Fruit fly (Drosophila melanogaster) whole organism, embryonic: ENCODE data around the gene capu.
A peak's percentile ranks its signal among the peaks of the same experiment; 100 is the strongest.

Experiments used
- Atf-2 ChIP-seq: fragments of 200-800 bp; sonication (Bioruptor generic); optimal IDR thresholded peaks from 2 replicates; lab custom pipeline; 2016; ENCODE audit warnings: missing biosample characterization, missing genetic modification characterization
- BtbVII ChIP-seq: fragments of 200-800 bp; sonication (Bioruptor generic); optimal IDR thresholded peaks from 3 replicates; lab custom pipeline; 2017; ENCODE audit warnings: missing biosample characterization, mild to moderate bottlenecking, missing genetic modification characterization
- CG13123 ChIP-seq: fragments of 200-800 bp; sonication (Bioruptor generic); optimal IDR thresholded peaks from 2 replicates; lab custom pipeline; 2016; ENCODE audit warnings: missing biosample characterization, missing genetic modification characterization
- CG14667 ChIP-seq: fragments of 200-800 bp; sonication (Bioruptor generic); IDR thresholded peaks from 2 replicates; pipeline ENCODE4 v1.3.6; 2022; ENCODE audit warnings: missing biosample characterization, missing genetic modification characterization
- CG15269 ChIP-seq: fragments of 200-800 bp; sonication (Bioruptor generic); optimal IDR thresholded peaks from 2 replicates; lab custom pipeline; 2018; ENCODE audit warnings: missing biosample characterization, mild to moderate bottlenecking, missing genetic modification characterization, moderate library complexity
- CG15479 ChIP-seq: fragments of 200-800 bp; sonication (Bioruptor generic); optimal IDR thresholded peaks from 3 replicates; lab custom pipeline; 2019; ENCODE audit warnings: missing biosample characterization, mild to moderate bottlenecking, missing genetic modification characterization, moderate library complexity
- CG17359 ChIP-seq: fragments of 200-800 bp; sonication (Bioruptor generic); optimal IDR thresholded peaks from 3 replicates; lab custom pipeline; 2018; ENCODE audit warnings: missing biosample characterization, mild to moderate bottlenecking, missing genetic modification characterization, moderate library complexity
- CG17361 ChIP-seq: fragments of 200-800 bp; sonication (Bioruptor generic); IDR thresholded peaks from 3 replicates; pipeline ENCODE4 v1.3.6; 2022; ENCODE audit warnings: missing biosample characterization, missing genetic modification characterization
- CG17385 ChIP-seq: fragments of 200-800 bp; sonication (Bioruptor generic); optimal IDR thresholded peaks from 3 replicates; lab custom pipeline; 2018; ENCODE audit warnings: missing biosample characterization, mild to moderate bottlenecking, missing genetic modification characterization
- CG1832 ChIP-seq: fragments of 200-800 bp; sonication (Bioruptor generic); optimal IDR thresholded peaks from 2 replicates; lab custom pipeline; 2017; ENCODE audit warnings: missing biosample characterization, mild to moderate bottlenecking, missing genetic modification characterization, inconsistent platforms
- CG2199 ChIP-seq: fragments of 200-800 bp; sonication (Bioruptor generic); IDR thresholded peaks from 3 replicates; pipeline ENCODE4 v1.3.6; 2022; ENCODE audit warnings: missing biosample characterization, missing genetic modification characterization
- CG2712 ChIP-seq: fragments of 200-800 bp; optimal IDR thresholded peaks from 3 replicates; lab custom pipeline; 2019; ENCODE audit warnings: missing biosample characterization, mild to moderate bottlenecking, missing genetic modification characterization, moderate library complexity
- CG33557 ChIP-seq: fragments of 200-800 bp; sonication (Bioruptor generic); optimal IDR thresholded peaks from 2 replicates; lab custom pipeline; 2019; ENCODE audit warnings: missing biosample characterization, mild to moderate bottlenecking, missing genetic modification characterization, moderate library complexity
- CG3838 ChIP-seq: fragments of 200-800 bp; sonication (Bioruptor generic); optimal IDR thresholded peaks from 3 replicates; lab custom pipeline; 2016; ENCODE audit warnings: missing biosample characterization, missing genetic modification characterization
- CG6175 ChIP-seq: fragments of 200-800 bp; sonication (Bioruptor generic); IDR thresholded peaks from 3 replicates; pipeline ENCODE4 v1.3.6; 2022; ENCODE audit warnings: missing biosample characterization, missing genetic modification characterization
- CG6654 ChIP-seq: fragments of 200-800 bp; sonication (Bioruptor generic); optimal IDR thresholded peaks from 2 replicates; lab custom pipeline; 2017; ENCODE audit warnings: missing biosample characterization, mild to moderate bottlenecking, missing genetic modification characterization
- CG8290 ChIP-seq, 3 experiments: fragments of 200-800 bp; sonication (Bioruptor generic); optimal IDR thresholded peaks; 2 replicates each; lab custom pipeline; 2016 to 2019; ENCODE audit warnings: missing biosample characterization in 3 of 3, missing genetic modification characterization in 3 of 3, mild to moderate bottlenecking in 2 of 3, moderate library complexity in 1 of 3
- CG8388 ChIP-seq: fragments of 200-800 bp; sonication (Bioruptor generic); optimal IDR thresholded peaks from 2 replicates; lab custom pipeline; 2019; ENCODE audit warnings: missing biosample characterization, mild to moderate bottlenecking, missing genetic modification characterization, moderate library complexity
- CHES-1-like ChIP-seq: fragments of 200-800 bp; sonication (Bioruptor generic); optimal IDR thresholded peaks from 2 replicates; lab custom pipeline; 2016; ENCODE audit warnings: missing biosample characterization, missing genetic modification characterization
- Dbx ChIP-seq: fragments of 200-800 bp; sonication (Bioruptor generic); IDR thresholded peaks from 3 replicates; pipeline ENCODE4 v1.3.6; 2022; ENCODE audit warnings: missing biosample characterization, missing genetic modification characterization
- Dip3 ChIP-seq: fragments of 200-800 bp; sonication (Bioruptor generic); optimal IDR thresholded peaks from 3 replicates; lab custom pipeline; 2016; ENCODE audit warnings: missing biosample characterization, missing genetic modification characterization
- Fer3 ChIP-seq: fragments of 200-800 bp; sonication (Bioruptor generic); optimal IDR thresholded peaks from 2 replicates; lab custom pipeline; 2018; ENCODE audit warnings: missing biosample characterization, mild to moderate bottlenecking, missing genetic modification characterization, moderate library complexity
- Hsf ChIP-seq: fragments of 200-800 bp; sonication (Bioruptor generic); optimal IDR thresholded peaks from 3 replicates; lab custom pipeline; 2016; ENCODE audit warnings: missing biosample characterization, missing genetic modification characterization
- Lpt ChIP-seq: fragments of >200 bp; optimal IDR thresholded peaks from 2 replicates; lab custom pipeline; 2018; ENCODE audit warnings: missing biosample characterization, missing genetic modification characterization
- Sin3A ChIP-seq: fragments of >200 bp; optimal IDR thresholded peaks from 2 replicates; lab custom pipeline; 2018
- Sox100B ChIP-seq: fragments of 200-800 bp; sonication (Bioruptor generic); optimal IDR thresholded peaks from 3 replicates; lab custom pipeline; 2018; ENCODE audit warnings: missing biosample characterization, mild to moderate bottlenecking, missing genetic modification characterization
- Sry-δ ChIP-seq: fragments of 200-800 bp; sonication (Bioruptor generic); optimal IDR thresholded peaks from 2 replicates; lab custom pipeline; 2016; ENCODE audit warnings: missing biosample characterization, missing genetic modification characterization
- ac ChIP-seq: fragments of 200-800 bp; sonication (Bioruptor generic); optimal IDR thresholded peaks from 3 replicates; lab custom pipeline; 2017; ENCODE audit warnings: missing biosample characterization, mild to moderate bottlenecking, missing genetic modification characterization
- ato ChIP-seq: fragments of 200-800 bp; sonication (Bioruptor generic); IDR thresholded peaks from 2 replicates; pipeline ENCODE4 v1.3.6; 2022; ENCODE audit warnings: missing biosample characterization, missing genetic modification characterization; ENCODE audit not compliant: partially characterized antibody
- bcd ChIP-seq: fragments of 200-800 bp; sonication (Bioruptor generic); optimal IDR thresholded peaks from 2 replicates; lab custom pipeline; 2017; ENCODE audit warnings: missing biosample characterization, mild to moderate bottlenecking, missing genetic modification characterization
- bigmax ChIP-seq: fragments of 200-800 bp; sonication (Bioruptor generic); optimal IDR thresholded peaks from 2 replicates; lab custom pipeline; 2018; ENCODE audit warnings: missing biosample characterization, mild to moderate bottlenecking, missing genetic modification characterization
- chm ChIP-seq: fragments of 200-800 bp; sonication (Bioruptor generic); IDR thresholded peaks from 2 replicates; pipeline ENCODE4 v1.3.6; 2022; ENCODE audit warnings: missing biosample characterization, missing genetic modification characterization
- fd64A ChIP-seq: fragments of 200-800 bp; sonication (Bioruptor generic); optimal IDR thresholded peaks from 3 replicates; lab custom pipeline; 2018; ENCODE audit warnings: missing biosample characterization, mild to moderate bottlenecking, missing genetic modification characterization
- gcm2 ChIP-seq: fragments of 200-800 bp; sonication (Bioruptor generic); optimal IDR thresholded peaks from 2 replicates; lab custom pipeline; 2016; ENCODE audit warnings: missing biosample characterization, missing genetic modification characterization
- gro ChIP-seq: fragments of 200-800 bp; sonication (Bioruptor generic); optimal IDR thresholded peaks from 2 replicates; lab custom pipeline; 2016; ENCODE audit warnings: missing biosample characterization, missing genetic modification characterization
- gsb ChIP-seq: fragments of 200-800 bp; sonication (Bioruptor generic); IDR thresholded peaks from 2 replicates; pipeline ENCODE4 v1.3.6; 2022; ENCODE audit warnings: missing biosample characterization, missing genetic modification characterization
- her ChIP-seq: fragments of 200-800 bp; sonication (Bioruptor generic); optimal IDR thresholded peaks from 2 replicates; lab custom pipeline; 2016; ENCODE audit warnings: missing biosample characterization, missing genetic modification characterization
- jumu ChIP-seq: fragments of 200-800 bp; sonication (Bioruptor generic); optimal IDR thresholded peaks from 3 replicates; lab custom pipeline; 2016; ENCODE audit warnings: missing biosample characterization, missing genetic modification characterization
- kah ChIP-seq: fragments of 200-800 bp; sonication (Bioruptor generic); optimal IDR thresholded peaks from 2 replicates; lab custom pipeline; 2018; ENCODE audit warnings: missing biosample characterization, mild to moderate bottlenecking, missing genetic modification characterization
- kay ChIP-seq: fragments of 200-800 bp; sonication (Bioruptor generic); optimal IDR thresholded peaks from 2 replicates; lab custom pipeline; 2016; ENCODE audit warnings: missing biosample characterization, missing genetic modification characterization
- ken ChIP-seq: fragments of 200-800 bp; sonication (Bioruptor generic); IDR thresholded peaks from 3 replicates; pipeline ENCODE4 v1.3.6; 2022; ENCODE audit warnings: missing biosample characterization, missing genetic modification characterization
- knrl ChIP-seq: fragments of 200-800 bp; sonication (Bioruptor generic); IDR thresholded peaks from 3 replicates; pipeline ENCODE4 v1.3.6; 2022; ENCODE audit warnings: missing biosample characterization, missing genetic modification characterization; ENCODE audit not compliant: partially characterized antibody
- luna ChIP-seq: fragments of 200-800 bp; sonication (Bioruptor generic); optimal IDR thresholded peaks from 2 replicates; lab custom pipeline; 2016; ENCODE audit warnings: missing biosample characterization, missing genetic modification characterization
- oc ChIP-seq: fragments of 200-800 bp; sonication (Bioruptor generic); optimal IDR thresholded peaks from 2 replicates; lab custom pipeline; 2018; ENCODE audit warnings: missing biosample characterization, mild to moderate bottlenecking, missing genetic modification characterization, moderate library complexity
- psq ChIP-seq: fragments of 200-800 bp; sonication (Bioruptor generic); optimal IDR thresholded peaks from 2 replicates; lab custom pipeline; 2017; ENCODE audit warnings: missing biosample characterization, missing genetic modification characterization
- rib ChIP-seq: fragments of 200-800 bp; sonication (Bioruptor generic); IDR thresholded peaks from 2 replicates; pipeline ENCODE4 v1.3.6; 2022; ENCODE audit warnings: missing biosample characterization, missing genetic modification characterization
- run ChIP-seq: fragments of 200-800 bp; sonication (Bioruptor generic); optimal IDR thresholded peaks from 3 replicates; lab custom pipeline; 2018; ENCODE audit warnings: missing biosample characterization, mild to moderate bottlenecking, missing genetic modification characterization
- sens-2 ChIP-seq: fragments of 200-800 bp; sonication (Bioruptor generic); IDR thresholded peaks from 2 replicates; pipeline ENCODE4 v1.3.6; 2022; ENCODE audit warnings: missing biosample characterization, missing genetic modification characterization
- sima ChIP-seq: fragments of 200-800 bp; sonication (Bioruptor generic); optimal IDR thresholded peaks from 2 replicates; lab custom pipeline; 2016; ENCODE audit warnings: missing biosample characterization, missing genetic modification characterization
- sna ChIP-seq: fragments of 200-800 bp; sonication (Bioruptor generic); IDR thresholded peaks from 2 replicates; pipeline ENCODE4 v1.3.6; 2022; ENCODE audit warnings: missing biosample characterization, missing genetic modification characterization; ENCODE audit not compliant: partially characterized antibody
- tgo ChIP-seq: fragments of 200-800 bp; sonication (Bioruptor generic); IDR thresholded peaks from 3 replicates; pipeline ENCODE4 v1.3.6; 2022; ENCODE audit warnings: missing biosample characterization, missing genetic modification characterization
- unc-4 ChIP-seq: fragments of 200-800 bp; sonication (Bioruptor generic); IDR thresholded peaks from 2 replicates; pipeline ENCODE4 v1.3.6; 2022; ENCODE audit warnings: missing biosample characterization, missing genetic modification characterization; ENCODE audit not compliant: partially characterized antibody

Gene capu

DNA sequence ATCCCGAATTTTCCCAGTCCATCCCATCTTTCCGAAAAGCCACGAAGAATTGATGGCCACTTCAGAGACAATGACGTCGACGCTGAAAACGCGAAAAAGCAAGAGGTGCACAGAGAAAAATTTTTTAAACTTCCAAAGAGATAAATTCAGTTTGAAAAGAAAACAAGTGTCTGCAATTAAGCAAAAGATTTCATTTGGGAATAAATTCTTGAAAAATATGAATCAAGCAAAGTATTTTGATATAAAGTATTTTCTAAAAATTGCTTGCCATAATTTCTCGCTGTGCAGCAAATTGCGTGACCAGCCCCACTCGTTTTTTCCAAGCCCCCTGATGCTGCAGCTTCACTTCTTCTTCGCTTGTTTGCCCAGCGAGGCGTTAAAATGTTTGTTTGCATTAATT is 20.5 kb downstream of the capu start (continued):
- TF ChIP-seq CG8388 (GFP tag; lab: Kevin White, UChicago) = peak; percentile 35
- no peak for TF ChIP-seq CHES-1-like (GFP tag; lab: Kevin White, UChicago)
- TF ChIP-seq CG15269 (tag; lab: Kevin White, UChicago) = peak; percentile 38
- no peak for TF ChIP-seq jumu
- TF ChIP-seq Sin3A (lab: Kevin White, UChicago) = no peak
- TF ChIP-seq chm (GFP tag; lab: Robert Waterston, UW) = peak; percentile 30; the same call in 1 of the 2 replicates
- TF ChIP-seq sna (GFP tag; lab: Robert Waterston, UW) = no peak
- TF ChIP-seq Fer3 (tag; lab: Kevin White, UChicago) = peak; percentile 34
- TF ChIP-seq Atf-2 (GFP tag; lab: Kevin White, UChicago) = no peak
- TF ChIP-seq fd64A (GFP tag; lab: Kevin White, UChicago) = no peak
- no peak for TF ChIP-seq run (tag; lab: Kevin White, UChicago)
- no peak for TF ChIP-seq Dip3 (GFP tag; lab: Kevin White, UChicago)
- TF ChIP-seq CG6654 (GFP tag; lab: Kevin White, UChicago) = no peak
- no peak for TF ChIP-seq knrl (GFP tag; lab: Robert Waterston, UW)
- TF ChIP-seq CG3838 = no peak
- TF ChIP-seq CG2712 (tag; lab: Kevin White, UChicago) = peak; percentile 26
- TF ChIP-seq CG17359 (tag; lab: Kevin White, UChicago) = peak; percentile 41
- no peak for TF ChIP-seq gro (GFP tag; lab: Kevin White, UChicago)
- TF ChIP-seq bigmax (GFP tag; lab: Kevin White, UChicago) = no peak
- no peak for TF ChIP-seq psq
- no peak for TF ChIP-seq kay
- peak; percentile 52 for TF ChIP-seq CG17385
- TF ChIP-seq CG8290 (GFP tag; optimal IDR thresholded peaks at IDR 0.05; lab: Kevin White, UChicago) = no peak
- TF ChIP-seq CG8290 (tag; optimal IDR thresholded peaks at IDR 0.05; lab: Kevin White, UChicago) = no peak
- no peak for TF ChIP-seq CG15479
- no peak for TF ChIP-seq Sry-δ (GFP tag; lab: Kevin White, UChicago)
- TF ChIP-seq CG6175 (GFP tag; lab: Robert Waterston, UW) = no peak
- no peak for TF ChIP-seq CG13123 (GFP tag; lab: Kevin White, UChicago)
- 0 out of 3 replicates have a peak, but pooled peaks have one; percentile 25 for TF ChIP-seq CG17361 (GFP tag; lab: Robert Waterston, UW)
- TF ChIP-seq her = no peak
- TF ChIP-seq ac = no peak
- TF ChIP-seq CG33557 (GFP tag; lab: Kevin White, UChicago) = no peak
- TF ChIP-seq unc-4 (GFP tag; lab: Robert Waterston, UW) = no peak
- TF ChIP-seq Hsf (GFP tag; lab: Kevin White, UChicago) = no peak
- no peak for TF ChIP-seq ato (GFP tag; lab: Robert Waterston, UW)
- TF ChIP-seq bcd = peak; percentile 24
- TF ChIP-seq CG2199 (GFP tag; lab: Robert Waterston, UW) = no peak
- TF ChIP-seq CG14667 (GFP tag; lab: Robert Waterston, UW) = no peak
- no peak for TF ChIP-seq ken (GFP tag; lab: Robert Waterston, UW)
- TF ChIP-seq oc (tag; lab: Kevin White, UChicago) = no peak
- no peak for TF ChIP-seq gsb (GFP tag; lab: Robert Waterston, UW)
- TF ChIP-seq Lpt (GFP tag; lab: Kevin White, UChicago) = no peak
- TF ChIP-seq CG1832 (GFP tag; lab: Kevin White, UChicago) = no peak
- no peak for TF ChIP-seq luna (GFP tag; lab: Kevin White, UChicago)
- TF ChIP-seq gcm2 (GFP tag; lab: Kevin White, UChicago) = no peak
- no peak for TF ChIP-seq Sox100B (GFP tag; lab: Kevin White, UChicago)
- TF ChIP-seq Dbx (GFP tag; lab: Robert Waterston, UW) = 0 out of 3 replicates have a peak, but pooled peaks have one; percentile 10
- no peak for TF ChIP-seq BtbVII (GFP tag; lab: Kevin White, UChicago)
- peak; percentile 45; the same call in 2 of the 3 replicates for TF ChIP-seq tgo (GFP tag; lab: Robert Waterston, UW)
- no peak for TF ChIP-seq kah
- no peak for TF ChIP-seq sima
- no peak for TF ChIP-seq sens-2 (GFP tag; lab: Robert Waterston, UW)
- no peak for TF ChIP-seq rib
